Worm (Caenorhabditis elegans) whole organism, late embryonic: ENCODE measurements around the gene acr-24.

Source experiments
- C08G9.2 ChIP-seq: sonication (generic microtip); optimal IDR thresholded peaks from 2 replicates; lab custom pipeline; 2016; ENCODE audit warnings: mild to moderate bottlenecking, missing genetic modification characterization, moderate library complexity, missing compliant biosample characterization
- F13H6.1 ChIP-seq: sonication (generic microtip); optimal IDR thresholded peaks from 2 replicates; lab custom pipeline; 2016; ENCODE audit warnings: missing genetic modification characterization, missing compliant biosample characterization
- K02D7.2 ChIP-seq: sonication (generic microtip); optimal IDR thresholded peaks from 2 replicates; lab custom pipeline; 2017; ENCODE audit warnings: mild to moderate bottlenecking, missing genetic modification characterization, missing compliant biosample characterization
- K09A11.1 ChIP-seq: sonication (generic microtip); optimal IDR thresholded peaks from 2 replicates; lab custom pipeline; 2017; ENCODE audit warnings: antibody characterized with exemption, mild to moderate bottlenecking, missing genetic modification characterization, missing compliant biosample characterization; ENCODE audit not compliant: insufficient read depth
- T23F11.4 ChIP-seq: fragments of 200-800 bp; sonication (Bioruptor generic); optimal IDR thresholded peaks from 2 replicates; lab custom pipeline; 2018; ENCODE audit warnings: mild to moderate bottlenecking, missing genetic modification characterization, missing compliant biosample characterization
- Y22D7AL.16 ChIP-seq: sonication (generic microtip); optimal IDR thresholded peaks from 2 replicates; lab custom pipeline; 2016; ENCODE audit warnings: missing genetic modification characterization, missing compliant biosample characterization
- ahr-1 ChIP-seq: sonication (generic microtip); optimal IDR thresholded peaks from 2 replicates; lab custom pipeline; 2016; ENCODE audit warnings: missing genetic modification characterization, missing compliant biosample characterization
- ama-1 ChIP-seq: fragments of 150-350 bp; optimal IDR thresholded peaks from 2 replicates; lab custom pipeline; 2014
- ceh-14 ChIP-seq: sonication (generic microtip); optimal IDR thresholded peaks from 2 replicates; lab custom pipeline; 2016; ENCODE audit warnings: missing genotype, missing genetic modification characterization, missing compliant biosample characterization
- ceh-18 ChIP-seq: sonication (generic microtip); optimal IDR thresholded peaks from 2 replicates; lab custom pipeline; 2016; ENCODE audit warnings: missing genetic modification characterization, missing compliant biosample characterization
- ceh-2 ChIP-seq: sonication (generic microtip); optimal IDR thresholded peaks from 2 replicates; lab custom pipeline; 2016; ENCODE audit warnings: missing genotype, missing genetic modification characterization, missing compliant biosample characterization
- ceh-24 ChIP-seq: sonication (generic microtip); optimal IDR thresholded peaks from 2 replicates; lab custom pipeline; 2016; ENCODE audit warnings: mild to moderate bottlenecking, missing genetic modification characterization, missing compliant biosample characterization
- ceh-31 ChIP-seq: sonication (generic microtip); optimal IDR thresholded peaks from 2 replicates; lab custom pipeline; 2016; ENCODE audit warnings: missing genetic modification characterization, missing compliant biosample characterization
- ceh-34 ChIP-seq: sonication (generic microtip); optimal IDR thresholded peaks from 2 replicates; lab custom pipeline; 2016; ENCODE audit warnings: mild to moderate bottlenecking, missing genetic modification characterization, missing compliant biosample characterization
- ceh-48 ChIP-seq: sonication (generic microtip); optimal IDR thresholded peaks from 2 replicates; lab custom pipeline; 2016; ENCODE audit warnings: missing genetic modification characterization, inconsistent platforms, missing compliant biosample characterization
- ceh-6 ChIP-seq: fragments of 200-800 bp; sonication (Bioruptor generic); optimal IDR thresholded peaks from 2 replicates; lab custom pipeline; 2018; ENCODE audit warnings: mild to moderate bottlenecking, missing genetic modification characterization, missing compliant biosample characterization
- che-1 ChIP-seq: sonication (generic microtip); optimal IDR thresholded peaks from 2 replicates; lab custom pipeline; 2016; ENCODE audit warnings: mild to moderate bottlenecking, missing genetic modification characterization, missing compliant biosample characterization
- dmd-4 ChIP-seq: sonication (generic microtip); optimal IDR thresholded peaks from 2 replicates; lab custom pipeline; 2016; ENCODE audit warnings: borderline replicate concordance, missing genetic modification characterization, missing compliant biosample characterization
- dve-1 ChIP-seq: sonication (generic microtip); optimal IDR thresholded peaks from 2 replicates; lab custom pipeline; 2017; ENCODE audit warnings: antibody characterized with exemption, mild to moderate bottlenecking, missing genetic modification characterization, missing compliant biosample characterization
- elt-4 ChIP-seq: sonication (generic microtip); optimal IDR thresholded peaks from 2 replicates; lab custom pipeline; 2016; ENCODE audit warnings: missing genetic modification characterization, missing compliant biosample characterization
- ets-4 ChIP-seq: sonication (generic microtip); optimal IDR thresholded peaks from 2 replicates; lab custom pipeline; 2016; ENCODE audit warnings: missing genetic modification characterization, missing compliant biosample characterization
- eyg-1 ChIP-seq: sonication (generic microtip); optimal IDR thresholded peaks from 2 replicates; lab custom pipeline; 2016; ENCODE audit warnings: missing genotype, missing genetic modification characterization, missing compliant biosample characterization
- fkh-10 ChIP-seq: fragments of 150-350 bp; optimal IDR thresholded peaks from 2 replicates; lab custom pipeline; 2014; ENCODE audit warnings: missing biosample characterization, missing genetic modification reagents, missing genetic modification characterization
- hlh-13 ChIP-seq: fragments of 200-800 bp; sonication (Bioruptor generic); optimal IDR thresholded peaks from 2 replicates; lab custom pipeline; 2018; ENCODE audit warnings: mild to moderate bottlenecking, missing genetic modification characterization, missing compliant biosample characterization
- hlh-15 ChIP-seq: sonication (generic microtip); optimal IDR thresholded peaks from 2 replicates; lab custom pipeline; 2016; ENCODE audit warnings: missing genetic modification characterization, missing compliant biosample characterization
- hlh-30 ChIP-seq: sonication (generic microtip); optimal IDR thresholded peaks from 2 replicates; lab custom pipeline; 2017; ENCODE audit warnings: antibody characterized with exemption, missing genetic modification characterization, missing compliant biosample characterization; ENCODE audit not compliant: insufficient read depth
- lin-11 ChIP-seq: fragments of 200-800 bp; sonication (Bioruptor generic); optimal IDR thresholded peaks from 2 replicates; lab custom pipeline; 2018; ENCODE audit warnings: mild to moderate bottlenecking, missing genetic modification characterization, missing compliant biosample characterization
- nfya-1 ChIP-seq: sonication (generic microtip); optimal IDR thresholded peaks from 2 replicates; lab custom pipeline; 2017; ENCODE audit warnings: missing genetic modification characterization, mild to moderate bottlenecking, missing compliant biosample characterization, antibody characterized with exemption, moderate library complexity
- nhr-11 ChIP-seq: fragments of 150-350 bp; optimal IDR thresholded peaks from 2 replicates; lab custom pipeline; 2014; ENCODE audit warnings: missing biosample characterization, missing genetic modification characterization
- odd-2 ChIP-seq: sonication (generic microtip); optimal IDR thresholded peaks from 2 replicates; lab custom pipeline; 2017; ENCODE audit warnings: antibody characterized with exemption, mild to moderate bottlenecking, missing genetic modification characterization, missing compliant biosample characterization
- pag-3 ChIP-seq: sonication (generic microtip); optimal IDR thresholded peaks from 2 replicates; lab custom pipeline; 2016; ENCODE audit warnings: missing compliant biosample characterization, missing genetic modification characterization, borderline replicate concordance
- pat-9 ChIP-seq: fragments of 200-800 bp; sonication (Bioruptor generic); optimal IDR thresholded peaks from 2 replicates; lab custom pipeline; 2018; ENCODE audit warnings: mild to moderate bottlenecking, missing genetic modification characterization, moderate library complexity, missing compliant biosample characterization
- pqm-1 ChIP-seq: sonication (generic microtip); optimal IDR thresholded peaks from 2 replicates; lab custom pipeline; 2016; ENCODE audit warnings: missing genetic modification characterization, missing compliant biosample characterization
- ref-2 ChIP-seq: sonication (generic microtip); optimal IDR thresholded peaks from 2 replicates; lab custom pipeline; 2016; ENCODE audit warnings: missing genetic modification characterization, missing compliant biosample characterization
- rnt-1 ChIP-seq: sonication (generic microtip); optimal IDR thresholded peaks from 2 replicates; lab custom pipeline; 2016; ENCODE audit warnings: missing genetic modification characterization, missing compliant biosample characterization
- sdc-2 ChIP-seq: sonication (generic microtip); optimal IDR thresholded peaks from 2 replicates; lab custom pipeline; 2016; ENCODE audit warnings: missing genotype, missing genetic modification characterization, missing compliant biosample characterization
- sox-2 ChIP-seq: fragments of 200-800 bp; sonication (Bioruptor generic); IDR thresholded peaks from 2 replicates; pipeline ENCODE4 v1.3.6; 2022; ENCODE audit warnings: missing genetic modification reagents, missing genetic modification characterization, missing compliant biosample characterization
- sox-4 ChIP-seq: sonication (generic microtip); optimal IDR thresholded peaks from 2 replicates; lab custom pipeline; 2017; ENCODE audit warnings: mild to moderate bottlenecking, missing genetic modification characterization, inconsistent platforms, missing compliant biosample characterization
- syd-9 ChIP-seq: sonication (generic microtip); optimal IDR thresholded peaks from 2 replicates; lab custom pipeline; 2016; ENCODE audit warnings: mild to moderate bottlenecking, missing genetic modification characterization, moderate library complexity, missing compliant biosample characterization
- tbx-2 ChIP-seq: sonication (generic microtip); optimal IDR thresholded peaks from 2 replicates; lab custom pipeline; 2016; ENCODE audit warnings: missing genetic modification characterization, missing compliant biosample characterization
- ttx-3 ChIP-seq: sonication (generic microtip); optimal IDR thresholded peaks from 2 replicates; lab custom pipeline; 2016; ENCODE audit warnings: missing genetic modification reagents, missing genetic modification characterization, missing compliant biosample characterization
- unc-3 ChIP-seq, 2 experiments: fragments of 200-800 bp in 1 of 2; sonication (Bioruptor generic) in 1 of 2; sonication (generic microtip) in 1 of 2; conservative IDR thresholded peaks in 1 of 2; optimal IDR thresholded peaks in 1 of 2; 2 replicates each; pipeline versions ENCODE4 v1.3.6 to Lab custom; 2016 to 2022; ENCODE audit warnings: missing compliant biosample characterization in 2 of 2, missing genetic modification characterization in 2 of 2, missing genetic modification reagents in 1 of 2
- unc-42 ChIP-seq: sonication (generic microtip); optimal IDR thresholded peaks from 2 replicates; lab custom pipeline; 2016; ENCODE audit warnings: missing genotype, missing genetic modification characterization, missing compliant biosample characterization
- unc-55 ChIP-seq: sonication (generic microtip); optimal IDR thresholded peaks from 2 replicates; lab custom pipeline; 2017; ENCODE audit warnings: missing biosample characterization, missing genetic modification reagents, missing genetic modification characterization
- unc-86 ChIP-seq: sonication (generic microtip); optimal IDR thresholded peaks from 2 replicates; lab custom pipeline; 2016; ENCODE audit warnings: missing genetic modification characterization, missing compliant biosample characterization
- zip-5 ChIP-seq: sonication (generic microtip); optimal IDR thresholded peaks from 2 replicates; lab custom pipeline; 2016; ENCODE audit warnings: missing genetic modification characterization, missing compliant biosample characterization

The acr-24 gene

ce11 chrIV:15497263-15497662 lies at the start of gene acr-24:
acr-24 (plus strand) TSS chrIV:15497563.
- TF ChIP-seq rnt-1 (tag; lab: Kevin White, UChicago) (no peak), unc-55 (GFP tag; lab: Kevin White, UChicago) (no peak), pag-3 (tag; lab: Kevin White, UChicago) (no peak)

- TF ChIP-seq odd-2 (tag; lab: Kevin White, UChicago) (no peak), ceh-48 (peak; percentile 41), hlh-15 (tag; lab: Kevin White, UChicago) (no peak), C08G9.2 (tag; lab: Kevin White, UChicago) (no peak), eyg-1 (tag; lab: Kevin White, UChicago) (no peak), sox-2 (no peak), nhr-11 (no peak)
Observed at ce11 chrIV:15453137-15453788, 44.1 kb upstream of the acr-24 start, which contains the start of gene gtf-2H4. gtf-2H4 (minus strand) TSS chrIV:15453187.

ce11 chrIV:15471430-15471829 lies 25.9 kb upstream of the acr-24 start, which contains the start of gene ntl-11:
ntl-11 (minus strand) TSS chrIV:15471495.
- TF ChIP-seq syd-9 (tag; lab: Kevin White, UChicago) (no peak), nfya-1 (tag; lab: Kevin White, UChicago) (peak; percentile 91), unc-3 (GFP tag; conservative IDR thresholded peaks at IDR 0.05; lab: Robert Waterston, UW) (no peak), unc-3 (tag; optimal IDR thresholded peaks at IDR 0.05; lab: Kevin White, UChicago) (peak; percentile 34), dmd-4 (no peak), fkh-10 (peak; percentile 5), Y22D7AL.16 (no peak), T23F11.4 (GFP tag; lab: Kevin White, UChicago) (no peak), hlh-13 (GFP tag; lab: Kevin White, UChicago) (no peak), K09A11.1 (peak; percentile 30), ahr-1 (no peak), odd-2 (tag; lab: Kevin White, UChicago) (no peak), pqm-1 (tag; lab: Kevin White, UChicago) (no peak), ceh-2 (peak; percentile 15), lin-11 (tag; lab: Kevin White, UChicago) (peak; percentile 13), ceh-34 (tag; lab: Kevin White, UChicago) (peak; percentile 73), ceh-31 (peak; percentile 56), unc-86 (tag; lab: Kevin White, UChicago) (peak; percentile 71), pag-3 (tag; lab: Kevin White, UChicago) (no peak), dve-1 (tag; lab: Kevin White, UChicago) (peak; percentile 84), zip-5 (tag; lab: Kevin White, UChicago) (no peak), pat-9 (no peak), ama-1 (lab: Kevin White, UChicago) (no peak), ceh-48 (peak; percentile 29), ceh-6 (GFP tag; lab: Kevin White, UChicago) (no peak), sox-2 (0 out of 2 replicates have a peak, but pooled peaks have one; percentile 21), K02D7.2 (no peak), ref-2 (tag; lab: Kevin White, UChicago) (no peak), nhr-11 (no peak), sdc-2 (tag; lab: Kevin White, UChicago) (no peak), tbx-2 (tag; lab: Kevin White, UChicago) (peak; percentile 71), rnt-1 (tag; lab: Kevin White, UChicago) (peak; percentile 72), ceh-18 (tag; lab: Kevin White, UChicago) (peak; percentile 85), ttx-3 (peak; percentile 22), ceh-24 (tag; lab: Kevin White, UChicago) (no peak), hlh-30 (tag; lab: Kevin White, UChicago) (peak; percentile 56), eyg-1 (tag; lab: Kevin White, UChicago) (no peak), unc-55 (GFP tag; lab: Kevin White, UChicago) (peak; percentile 73), F13H6.1 (peak; percentile 12), ets-4 (no peak), ceh-14 (tag; lab: Kevin White, UChicago) (peak; percentile 31), unc-42 (tag; lab: Kevin White, UChicago) (peak; percentile 70), sox-4 (tag; lab: Kevin White, UChicago) (no peak), che-1 (tag; lab: Kevin White, UChicago) (no peak), elt-4 (no peak)
